Fruit fly (Drosophila melanogaster): ENCODE results near the gene CG31643.

The CG31643 gene

DNA sequence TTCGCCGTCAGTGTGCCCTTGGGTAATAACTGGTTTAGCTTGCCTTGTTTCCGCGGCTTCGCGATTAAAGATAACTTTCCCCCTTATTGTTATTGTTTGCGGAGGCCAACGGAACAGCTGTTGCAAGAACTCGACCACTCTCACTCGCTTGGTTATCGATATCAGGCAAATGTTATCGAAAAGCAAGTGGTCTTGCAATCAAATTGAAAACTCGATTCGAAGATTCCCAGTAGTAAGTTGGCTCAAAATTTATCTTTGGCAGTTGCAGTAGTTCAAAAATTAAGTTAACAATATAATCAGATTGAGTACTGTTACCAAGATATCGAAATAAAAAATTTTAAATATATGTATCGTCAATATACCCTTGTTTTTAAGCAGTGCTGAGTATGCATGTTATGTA is 27.9 kb downstream of the CG31643 start, which contains the start of the genes Fbw5 and CG9147 (continued):
- TF ChIP-seq Rfx (GFP tag; IDR thresholded peaks at IDR 0.05) (peak; percentile 100), tx (GFP tag; optimal IDR thresholded peaks at IDR 0.05) (peak; percentile 100), pita (GFP tag; optimal IDR thresholded peaks at IDR 0.05) (no peak), vfl (GFP tag; optimal IDR thresholded peaks at IDR 0.05) (peak; percentile 99), Sry-δ (GFP tag; optimal IDR thresholded peaks at IDR 0.05) (peak; percentile 88), ara (GFP tag; IDR thresholded peaks at IDR 0.05) (peak; percentile 100), YL-1 (GFP tag; optimal IDR thresholded peaks at IDR 0.05) (peak; percentile 100), luna (GFP tag; optimal IDR thresholded peaks at IDR 0.05) (peak; percentile 99), Doc3 (GFP tag; IDR thresholded peaks at IDR 0.05; ENCODE audit: partially characterized antibody) (no peak; the same call in 2 of the 3 replicates), CG17612 (GFP tag; IDR thresholded peaks at IDR 0.05) (peak; percentile 96), odd (GFP tag; optimal IDR thresholded peaks at IDR 0.05) (peak; percentile 99), Mes4 (GFP tag; optimal IDR thresholded peaks at IDR 0.05) (peak; percentile 99), CG16779 (GFP tag; IDR thresholded peaks at IDR 0.05) (peak; percentile 98), mam (GFP tag; optimal IDR thresholded peaks at IDR 0.05) (peak; percentile 100), tap (tag; optimal IDR thresholded peaks at IDR 0.05) (peak; percentile 99), dm (GFP tag; optimal IDR thresholded peaks at IDR 0.05) (peak; percentile 99), CG13296 (GFP tag; optimal IDR thresholded peaks at IDR 0.05) (peak; percentile 99), tll (GFP tag; optimal IDR thresholded peaks at IDR 0.05) (peak in 1 of 2 experiments; percentile 85), CG10565 (GFP tag; optimal IDR thresholded peaks at IDR 0.05) (peak; percentile 99), klu (GFP tag; IDR thresholded peaks at IDR 0.05) (peak; percentile 99), CG7839 (tag; optimal IDR thresholded peaks at IDR 0.05) (peak; percentile 100), bowl (GFP tag; IDR thresholded peaks at IDR 0.05) (peak; percentile 98), dmrt99B (tag; optimal IDR thresholded peaks at IDR 0.05) (peak; percentile 100), Elba2 (GFP tag; optimal IDR thresholded peaks at IDR 0.05) (peak; percentile 97), pfk (GFP tag; optimal IDR thresholded peaks at IDR 0.05) (peak; percentile 54), CG33557 (GFP tag; optimal IDR thresholded peaks at IDR 0.05) (peak; percentile 99), CG2129 (GFP tag; IDR thresholded peaks at IDR 0.05; ENCODE audit: partially characterized antibody) (no peak), CG13424 (tag; optimal IDR thresholded peaks at IDR 0.05) (peak; percentile 100), kni (GFP tag; optimal IDR thresholded peaks at IDR 0.05) (peak; percentile 70), org-1 (GFP tag; optimal IDR thresholded peaks at IDR 0.05) (peak; percentile 99), CG1529 (GFP tag; optimal IDR thresholded peaks at IDR 0.05) (peak; percentile 99), tin (GFP tag; optimal IDR thresholded peaks at IDR 0.05) (peak; percentile 99), Lim3 (GFP tag; IDR thresholded peaks at IDR 0.05) (peak; percentile 98), ab (GFP tag; optimal IDR thresholded peaks at IDR 0.05) (peak; percentile 97), ssp (GFP tag; IDR thresholded peaks at IDR 0.05) (peak; percentile 96), jumu (GFP tag; optimal IDR thresholded peaks at IDR 0.05) (peak; percentile 99), Drgx (GFP tag; IDR thresholded peaks at IDR 0.05) (peak; percentile 99), CG14667 (GFP tag; IDR thresholded peaks at IDR 0.05) (peak; percentile 98), CG3163 (GFP tag; optimal IDR thresholded peaks at IDR 0.05) (peak; percentile 95), stwl (tag; optimal IDR thresholded peaks at IDR 0.05) (peak; percentile 88), fd3F (GFP tag; optimal IDR thresholded peaks at IDR 0.05) (peak; percentile 100), CG12219 (GFP tag; optimal IDR thresholded peaks at IDR 0.05) (peak; percentile 100), CG17361 (GFP tag; IDR thresholded peaks at IDR 0.05) (peak; percentile 99), gfzf (GFP tag; optimal IDR thresholded peaks at IDR 0.05) (peak; percentile 45), D19B (GFP tag; optimal IDR thresholded peaks at IDR 0.05) (peak; percentile 100)

All from whole organism, embryonic.